Fruit fly (Drosophila melanogaster) whole organism, pupa: ENCODE data around the gene GatA.

Experiments used
- CG10348 ChIP-seq: fragments of 200-800 bp; sonication (Bioruptor generic); IDR thresholded peaks from 2 replicates; pipeline ENCODE4 v1.3.6; 2022; ENCODE audit warnings: missing biosample characterization, missing genetic modification characterization
- CG12605 ChIP-seq: fragments of 200-800 bp; sonication (Bioruptor generic); IDR thresholded peaks from 2 replicates; pipeline ENCODE4 v1.3.6; 2022; ENCODE audit warnings: missing biosample characterization, missing genetic modification characterization
- CG13204 ChIP-seq: fragments of 200-800 bp; sonication (Bioruptor generic); optimal IDR thresholded peaks from 2 replicates; lab custom pipeline; 2018; ENCODE audit warnings: missing biosample characterization, mild to moderate bottlenecking, missing genetic modification characterization, moderate library complexity
- CG14655 ChIP-seq: fragments of 200-800 bp; sonication (Bioruptor generic); optimal IDR thresholded peaks from 3 replicates; lab custom pipeline; 2017; ENCODE audit warnings: mild to moderate bottlenecking, missing biosample characterization, missing genetic modification reagents, missing genetic modification characterization
- CG15710 ChIP-seq: fragments of 200-800 bp; sonication (Bioruptor generic); optimal IDR thresholded peaks from 2 replicates; lab custom pipeline; 2018; ENCODE audit warnings: missing biosample characterization, mild to moderate bottlenecking, missing genetic modification characterization, moderate library complexity
- CG17806 ChIP-seq: fragments of 200-800 bp; sonication (Bioruptor generic); optimal IDR thresholded peaks from 2 replicates; lab custom pipeline; 2018; ENCODE audit warnings: missing biosample characterization, mild to moderate bottlenecking, missing genetic modification characterization, moderate library complexity
- CG32121 ChIP-seq: fragments of 200-800 bp; sonication (Bioruptor generic); IDR thresholded peaks from 2 replicates; pipeline ENCODE4 v1.3.6; 2022; ENCODE audit warnings: missing biosample characterization, missing genetic modification characterization
- CG34367 ChIP-seq: fragments of 200-800 bp; sonication (Bioruptor generic); optimal IDR thresholded peaks from 2 replicates; lab custom pipeline; 2018; ENCODE audit warnings: missing biosample characterization, mild to moderate bottlenecking, missing genetic modification characterization
- CG4496 ChIP-seq: fragments of 200-800 bp; sonication (Bioruptor generic); IDR thresholded peaks from 3 replicates; pipeline ENCODE4 v1.3.6; 2022; ENCODE audit warnings: missing biosample characterization, missing genetic modification characterization
- CG8159 ChIP-seq: fragments of 200-800 bp; sonication (Bioruptor generic); optimal IDR thresholded peaks from 3 replicates; lab custom pipeline; 2018; ENCODE audit warnings: missing biosample characterization, mild to moderate bottlenecking, missing genetic modification characterization, moderate library complexity
- CG8301 ChIP-seq: fragments of 200-800 bp; sonication (Bioruptor generic); optimal IDR thresholded peaks from 2 replicates; lab custom pipeline; 2018; ENCODE audit warnings: missing biosample characterization, mild to moderate bottlenecking, missing genetic modification characterization
- CG9948 ChIP-seq: fragments of 200-800 bp; sonication (Bioruptor generic); optimal IDR thresholded peaks from 2 replicates; lab custom pipeline; 2018; ENCODE audit warnings: missing biosample characterization, mild to moderate bottlenecking, missing genetic modification characterization, moderate library complexity
- D1 ChIP-seq: fragments of 200-800 bp; sonication (Bioruptor generic); optimal IDR thresholded peaks from 2 replicates; lab custom pipeline; 2018; ENCODE audit warnings: missing biosample characterization, mild to moderate bottlenecking, missing genetic modification characterization, moderate library complexity
- EcR ChIP-seq: fragments of 200-800 bp; sonication (Bioruptor generic); optimal IDR thresholded peaks from 3 replicates; lab custom pipeline; 2019; ENCODE audit warnings: missing biosample characterization, missing genetic modification characterization, mild to moderate bottlenecking, moderate library complexity, missing genetic modification reagents
- Ets98B ChIP-seq: fragments of 200-800 bp; sonication (Bioruptor generic); IDR thresholded peaks from 2 replicates; pipeline ENCODE4 v1.3.6; 2022; ENCODE audit warnings: missing biosample characterization, missing genetic modification characterization
- Pif1A ChIP-seq: fragments of 200-800 bp; sonication (Bioruptor generic); optimal IDR thresholded peaks from 3 replicates; lab custom pipeline; 2016; ENCODE audit warnings: missing biosample characterization, missing genetic modification characterization
- Pif1B ChIP-seq: fragments of 200-800 bp; sonication (Bioruptor generic); optimal IDR thresholded peaks from 3 replicates; lab custom pipeline; 2016; ENCODE audit warnings: missing biosample characterization, missing genetic modification characterization
- Snoo ChIP-seq: fragments of 200-800 bp; sonication (Bioruptor generic); optimal IDR thresholded peaks from 3 replicates; lab custom pipeline; 2017; ENCODE audit warnings: missing biosample characterization, mild to moderate bottlenecking, missing genetic modification characterization, inconsistent platforms
- fd96Ca ChIP-seq: fragments of 200-800 bp; sonication (Bioruptor generic); IDR thresholded peaks from 3 replicates; pipeline ENCODE4 v1.3.6; 2022; ENCODE audit warnings: missing biosample characterization, missing genetic modification characterization
- gl ChIP-seq: fragments of 200-800 bp; sonication (Bioruptor generic); optimal IDR thresholded peaks from 2 replicates; lab custom pipeline; 2018; ENCODE audit warnings: missing biosample characterization, mild to moderate bottlenecking, missing genetic modification characterization
- rn ChIP-seq: fragments of 200-800 bp; sonication (Bioruptor generic); IDR thresholded peaks from 2 replicates; pipeline ENCODE4 v1.3.6; 2022; ENCODE audit warnings: missing biosample characterization, missing genetic modification characterization

Gene GatA

dm6 chr3R:18983614-18984185 is 45.0 kb downstream of the GatA start, which contains the start of the genes snRNP-U1-C and gukh:
snRNP-U1-C (minus strand) TSS chr3R:18983650.
gukh (plus strand) TSS chr3R:18984025.
- no peak for TF ChIP-seq CG10348 (GFP tag; lab: Robert Waterston, UW)
- no peak for TF ChIP-seq gl
- TF ChIP-seq CG8301 (tag; lab: Kevin White, UChicago) = peak; percentile 44
- TF ChIP-seq CG13204 (GFP tag; lab: Kevin White, UChicago) = no peak
- TF ChIP-seq CG4496 = peak; percentile 91
- TF ChIP-seq CG34367 (tag; lab: Kevin White, UChicago) = peak; percentile 65
- peak; percentile 65; the same call in 1 of the 2 replicates for TF ChIP-seq CG12605 (GFP tag; lab: Robert Waterston, UW)
- TF ChIP-seq CG9948 (tag; lab: Kevin White, UChicago) = peak; percentile 50
- peak; percentile 86 for TF ChIP-seq Ets98B
- peak; percentile 44 for TF ChIP-seq Pif1A (GFP tag; lab: Kevin White, UChicago)
- TF ChIP-seq CG15710 (tag; lab: Kevin White, UChicago) = peak; percentile 71
- peak; percentile 48 for TF ChIP-seq EcR (GFP tag; lab: Kevin White, UChicago)
- TF ChIP-seq fd96Ca = peak; percentile 67
- no peak for TF ChIP-seq D1 (tag; lab: Kevin White, UChicago)
- TF ChIP-seq Snoo (tag; lab: Kevin White, UChicago) = peak; percentile 52
- TF ChIP-seq rn = peak; percentile 22; the same call in 1 of the 2 replicates
- TF ChIP-seq Pif1B (GFP tag; lab: Kevin White, UChicago) = peak; percentile 73
- TF ChIP-seq CG17806 (tag; lab: Kevin White, UChicago) = peak; percentile 62
- peak; percentile 83 for TF ChIP-seq CG32121 (GFP tag; lab: Robert Waterston, UW)
- TF ChIP-seq CG8159 (tag; lab: Kevin White, UChicago) = peak; percentile 48
- peak; percentile 48 for TF ChIP-seq CG14655 (GFP tag; lab: Kevin White, UChicago)

- TF ChIP-seq EcR (GFP tag; lab: Kevin White, UChicago) (no peak), CG8159 (tag; lab: Kevin White, UChicago) (no peak), CG34367 (tag; lab: Kevin White, UChicago) (peak; percentile 23), CG17806 (tag; lab: Kevin White, UChicago) (no peak), rn (no peak), CG4496 (no peak; the same call in 2 of the 3 replicates), CG32121 (GFP tag; lab: Robert Waterston, UW) (no peak), fd96Ca (peak; percentile 36; the same call in 1 of the 3 replicates), CG10348 (GFP tag; lab: Robert Waterston, UW) (no peak), Snoo (tag; lab: Kevin White, UChicago) (no peak), CG13204 (GFP tag; lab: Kevin White, UChicago) (no peak), Ets98B (no peak), CG14655 (GFP tag; lab: Kevin White, UChicago) (no peak), gl (no peak), CG12605 (GFP tag; lab: Robert Waterston, UW) (peak; percentile 59), Pif1B (GFP tag; lab: Kevin White, UChicago) (peak; percentile 27), CG15710 (tag; lab: Kevin White, UChicago) (no peak), CG8301 (tag; lab: Kevin White, UChicago) (no peak), Pif1A (GFP tag; lab: Kevin White, UChicago) (peak; percentile 40), D1 (tag; lab: Kevin White, UChicago) (no peak), CG9948 (tag; lab: Kevin White, UChicago) (no peak)
Measured at dm6 chr3R:18980863-18981536, 47.7 kb downstream of the GatA start, which contains the start of the genes dnk and Smu1. dnk (plus strand) TSS chr3R:18980995. Smu1 (minus strand) TSS chr3R:18981324.

- TF ChIP-seq Snoo (tag; lab: Kevin White, UChicago) (no peak), CG34367 (tag; lab: Kevin White, UChicago) (no peak), gl (no peak), CG12605 (GFP tag; lab: Robert Waterston, UW) (no peak), CG9948 (tag; lab: Kevin White, UChicago) (no peak), CG17806 (tag; lab: Kevin White, UChicago) (no peak), Pif1A (GFP tag; lab: Kevin White, UChicago) (no peak), CG32121 (GFP tag; lab: Robert Waterston, UW) (no peak), CG4496 (no peak), CG14655 (GFP tag; lab: Kevin White, UChicago) (no peak), Ets98B (no peak)
Measured at dm6 chr3R:18978709-18979108, 49.9 kb downstream of the GatA start, which contains the start of gene euc. euc (minus strand) TSS chr3R:18978809.
